Fruit fly (Drosophila melanogaster): ENCODE measurements around the gene CG2975.

CG2975 gene

dm6 chr2L:2855204-2855768 lies 15.4 kb downstream of the CG2975 start (continued):
- TF ChIP-seq CG11695 (GFP tag; IDR thresholded peaks at IDR 0.05) = no peak
- TF ChIP-seq zen2 (GFP tag; IDR thresholded peaks at IDR 0.05; ENCODE audit: partially characterized antibody) = no peak
- no peak for TF ChIP-seq MBD-R2 (GFP tag; IDR thresholded peaks at IDR 0.05)
- TF ChIP-seq E2f2 (GFP tag; IDR thresholded peaks at IDR 0.05) = no peak
- TF ChIP-seq run (tag; optimal IDR thresholded peaks at IDR 0.05) = no peak
- no peak for TF ChIP-seq Hmr (GFP tag; optimal IDR thresholded peaks at IDR 0.05)
- no peak for TF ChIP-seq salm (tag; optimal IDR thresholded peaks at IDR 0.05)
- TF ChIP-seq Trl (optimal IDR thresholded peaks at IDR 0.05) = peak in 1 of 2 experiments; percentile 14
- TF ChIP-seq Trl (GFP tag; optimal IDR thresholded peaks at IDR 0.05) = no peak
- TF ChIP-seq CG18011 (GFP tag; optimal IDR thresholded peaks at IDR 0.05) = no peak
- peak; percentile 5 for TF ChIP-seq D19B (GFP tag; optimal IDR thresholded peaks at IDR 0.05)
- no peak for TF ChIP-seq gcm (GFP tag; optimal IDR thresholded peaks at IDR 0.05)
- 0 out of 3 replicates have a peak, but pooled peaks have one; percentile 39 for TF ChIP-seq z (GFP tag; IDR thresholded peaks at IDR 0.05)
- peak; percentile 81 for TF ChIP-seq CG15514 (GFP tag; optimal IDR thresholded peaks at IDR 0.05)
- TF ChIP-seq Sox102F (GFP tag; optimal IDR thresholded peaks at IDR 0.05) = peak; percentile 17
- TF ChIP-seq Bgb (GFP tag; IDR thresholded peaks at IDR 0.05; ENCODE audit: partially characterized antibody) = peak; percentile 41; the same call in 1 of the 2 replicates
- TF ChIP-seq amos (GFP tag; IDR thresholded peaks at IDR 0.05; ENCODE audit: partially characterized antibody) = peak; percentile 2
- TF ChIP-seq CG5180 (GFP tag; optimal IDR thresholded peaks at IDR 0.05) = peak; percentile 50
- TF ChIP-seq corto (GFP tag; optimal IDR thresholded peaks at IDR 0.05) = no peak
- peak; percentile 16; the same call in 1 of the 3 replicates for TF ChIP-seq CG34422 (GFP tag; IDR thresholded peaks at IDR 0.05)
- TF ChIP-seq CG42726 (GFP tag; IDR thresholded peaks at IDR 0.05; ENCODE audit: partially characterized antibody) = 0 out of 2 replicates have a peak, but pooled peaks have one; percentile 10
- TF ChIP-seq CG6654 (GFP tag; optimal IDR thresholded peaks at IDR 0.05) = no peak
- no peak for TF ChIP-seq dm (GFP tag; optimal IDR thresholded peaks at IDR 0.05)
- TF ChIP-seq Dref (GFP tag; IDR thresholded peaks at IDR 0.05) = no peak
- TF ChIP-seq az2 (GFP tag; optimal IDR thresholded peaks at IDR 0.05) = no peak
- TF ChIP-seq Jarid2 (GFP tag; optimal IDR thresholded peaks at IDR 0.05) = peak; percentile 59
- TF ChIP-seq cwo (GFP tag; optimal IDR thresholded peaks at IDR 0.05) = no peak
- no peak for TF ChIP-seq CG2129 (GFP tag; IDR thresholded peaks at IDR 0.05; ENCODE audit: partially characterized antibody)
- no peak for TF ChIP-seq CG11093 (GFP tag; IDR thresholded peaks at IDR 0.05)
- no peak for TF ChIP-seq CG2116 (GFP tag; optimal IDR thresholded peaks at IDR 0.05)
- TF ChIP-seq bowl (GFP tag; IDR thresholded peaks at IDR 0.05) = peak; percentile 27; the same call in 1 of the 2 replicates
- TF ChIP-seq CG7271 (tag; optimal IDR thresholded peaks at IDR 0.05) = no peak
- TF ChIP-seq so (GFP tag; IDR thresholded peaks at IDR 0.05) = 0 out of 3 replicates have a peak, but pooled peaks have one; percentile 48
- TF ChIP-seq CG8924 (tag; optimal IDR thresholded peaks at IDR 0.05) = no peak
- no peak for TF ChIP-seq CG12942 (GFP tag; optimal IDR thresholded peaks at IDR 0.05)
- no peak for TF ChIP-seq CG10366 (GFP tag; IDR thresholded peaks at IDR 0.05)
- TF ChIP-seq Spps (tag; optimal IDR thresholded peaks at IDR 0.05) = no peak
- TF ChIP-seq CG2120 (GFP tag; optimal IDR thresholded peaks at IDR 0.05) = no peak
- no peak for TF ChIP-seq CG12659 (GFP tag; optimal IDR thresholded peaks at IDR 0.05)
- peak in 1 of 2 experiments; percentile 99 for TF ChIP-seq Hr78 (GFP tag; optimal IDR thresholded peaks at IDR 0.05)
- no peak for TF ChIP-seq disco-r (GFP tag; optimal IDR thresholded peaks at IDR 0.05)
- peak; percentile 71 for TF ChIP-seq ftz-f1 (GFP tag; optimal IDR thresholded peaks at IDR 0.05)
- TF ChIP-seq crc (GFP tag; optimal IDR thresholded peaks at IDR 0.05) = no peak
- TF ChIP-seq CG13287 (GFP tag; IDR thresholded peaks at IDR 0.05; ENCODE audit: partially characterized antibody) = peak; percentile 5; the same call in 1 of the 2 replicates

Data from whole organism, embryonic.